Worm (Caenorhabditis elegans): ENCODE results near the gene Y2H9A.4.

The Y2H9A.4 gene

ce11 chrV:13409089-13409488 is 36.6 kb upstream of the Y2H9A.4 start (continued):
- TF ChIP-seq nhr-28 (tag; optimal IDR thresholded peaks at IDR 0.05), result no peak
- peak; percentile 10 for TF ChIP-seq xbp-1 (tag; optimal IDR thresholded peaks at IDR 0.05)
- no peak for TF ChIP-seq zag-1 (tag; optimal IDR thresholded peaks at IDR 0.05)
- peak; percentile 23 for TF ChIP-seq sox-4 (tag; optimal IDR thresholded peaks at IDR 0.05)
- no peak for TF ChIP-seq fkh-10 (GFP tag; optimal IDR thresholded peaks at IDR 0.05)
- TF ChIP-seq ceh-88 (GFP tag; IDR thresholded peaks at IDR 0.05), result no peak
- peak; percentile 53; the same call in 1 of the 2 replicates for TF ChIP-seq grh-1 (GFP tag; IDR thresholded peaks at IDR 0.05)
- TF ChIP-seq blmp-1 (tag; optimal IDR thresholded peaks at IDR 0.05), result peak; percentile 43
- TF ChIP-seq mdl-1 (tag; optimal IDR thresholded peaks at IDR 0.05), result no peak
- TF ChIP-seq elt-3 (tag; optimal IDR thresholded peaks at IDR 0.05), result no peak
- TF ChIP-seq lin-35 (GFP tag; optimal IDR thresholded peaks at IDR 0.05), result peak; percentile 82 to 91
- TF ChIP-seq swsn-7 (tag; optimal IDR thresholded peaks at IDR 0.05), result peak; percentile 44
- no peak for TF ChIP-seq alr-1 (tag; optimal IDR thresholded peaks at IDR 0.05; ENCODE audit: borderline replicate concordance)
- TF ChIP-seq efl-3 (GFP tag; optimal IDR thresholded peaks at IDR 0.05), result no peak
- TF ChIP-seq fkh-8 (tag; optimal IDR thresholded peaks at IDR 0.05), result no peak
- TF ChIP-seq unc-30 (tag; optimal IDR thresholded peaks at IDR 0.05), result no peak
- TF ChIP-seq nhr-47 (tag; optimal IDR thresholded peaks at IDR 0.05), result peak; percentile 71
- TF ChIP-seq hpl-2 (GFP tag; optimal IDR thresholded peaks at IDR 0.05), result no peak
- TF ChIP-seq zip-4 (GFP tag; optimal IDR thresholded peaks at IDR 0.05), result no peak
- TF ChIP-seq nhr-84 (tag; optimal IDR thresholded peaks at IDR 0.05), result no peak
- no peak for TF ChIP-seq unc-86 (tag; optimal IDR thresholded peaks at IDR 0.05)
- peak in 1 of 2 experiments; percentile 74 for TF ChIP-seq ztf-11 (tag; optimal IDR thresholded peaks at IDR 0.05)
- TF ChIP-seq ets-5 (GFP tag; IDR thresholded peaks at IDR 0.05), result no peak
- TF ChIP-seq egl-27 (tag; optimal IDR thresholded peaks at IDR 0.05), result no peak
- peak; percentile 26 for TF ChIP-seq dsc-1 (tag; optimal IDR thresholded peaks at IDR 0.05)
- no peak for TF ChIP-seq lin-15B (tag; optimal IDR thresholded peaks at IDR 0.05)
- TF ChIP-seq vab-15 (tag; optimal IDR thresholded peaks at IDR 0.05), result no peak
- TF ChIP-seq nhr-237 (tag; optimal IDR thresholded peaks at IDR 0.05), result no peak
- TF ChIP-seq snpc-4 (tag; optimal IDR thresholded peaks at IDR 0.05), result no peak
- no peak for TF ChIP-seq ama-1 (optimal IDR thresholded peaks at IDR 0.05)
- no peak for TF ChIP-seq ztf-4 (tag; optimal IDR thresholded peaks at IDR 0.05)
- peak; percentile 54 for TF ChIP-seq nhr-19 (GFP tag; conservative IDR thresholded peaks at IDR 0.05)
- no peak for TF ChIP-seq ceh-63 (GFP tag; optimal IDR thresholded peaks at IDR 0.05)
- TF ChIP-seq pax-3 (tag; optimal IDR thresholded peaks at IDR 0.05), result peak; percentile 80
- TF ChIP-seq unc-130 (tag; optimal IDR thresholded peaks at IDR 0.05), result no peak
- TF ChIP-seq irx-1 (tag; optimal IDR thresholded peaks at IDR 0.05), result peak; percentile 71
- peak; percentile 82 for TF ChIP-seq lir-3 (tag; optimal IDR thresholded peaks at IDR 0.05; ENCODE audit: poor library complexity)
- TF ChIP-seq nhr-12 (tag; optimal IDR thresholded peaks at IDR 0.05), result no peak
- TF ChIP-seq F16B12.6 (tag; optimal IDR thresholded peaks at IDR 0.05), result no peak
- TF ChIP-seq hlh-17 (GFP tag; optimal IDR thresholded peaks at IDR 0.05; ENCODE audit: borderline replicate concordance), result no peak
- peak; percentile 61 for TF ChIP-seq nhr-20 (tag; optimal IDR thresholded peaks at IDR 0.05)
- no peak for TF ChIP-seq C04F5.9 (tag; optimal IDR thresholded peaks at IDR 0.05)
- no peak for TF ChIP-seq unc-62 (GFP tag; optimal IDR thresholded peaks at IDR 0.05)
- TF ChIP-seq pag-3 (tag; optimal IDR thresholded peaks at IDR 0.05; ENCODE audit: borderline replicate concordance, insufficient read depth), result no peak
- TF ChIP-seq sptf-1 (tag; optimal IDR thresholded peaks at IDR 0.05), result no peak
- TF ChIP-seq lin-39 (tag; optimal IDR thresholded peaks at IDR 0.05), result peak; percentile 54
- TF ChIP-seq lsy-2 (tag; optimal IDR thresholded peaks at IDR 0.05), result peak; percentile 39 to 53
- TF ChIP-seq nhr-77 (tag; optimal IDR thresholded peaks at IDR 0.05), result no peak
- TF ChIP-seq aly-2 (tag; optimal IDR thresholded peaks at IDR 0.05), result no peak
- peak; percentile 6 for TF ChIP-seq C16A3.4 (tag; optimal IDR thresholded peaks at IDR 0.05)
- peak; percentile 89 for TF ChIP-seq nhr-85 (tag)
- no peak for TF ChIP-seq unc-98 (GFP tag; IDR thresholded peaks at IDR 0.05)
- peak; percentile 3 for TF ChIP-seq mep-1 (tag; optimal IDR thresholded peaks at IDR 0.05)
- TF ChIP-seq ces-1 (GFP tag; optimal IDR thresholded peaks at IDR 0.05), result no peak
